Fruit fly (Drosophila melanogaster): ENCODE results near the gene Dfd.

DNA sequence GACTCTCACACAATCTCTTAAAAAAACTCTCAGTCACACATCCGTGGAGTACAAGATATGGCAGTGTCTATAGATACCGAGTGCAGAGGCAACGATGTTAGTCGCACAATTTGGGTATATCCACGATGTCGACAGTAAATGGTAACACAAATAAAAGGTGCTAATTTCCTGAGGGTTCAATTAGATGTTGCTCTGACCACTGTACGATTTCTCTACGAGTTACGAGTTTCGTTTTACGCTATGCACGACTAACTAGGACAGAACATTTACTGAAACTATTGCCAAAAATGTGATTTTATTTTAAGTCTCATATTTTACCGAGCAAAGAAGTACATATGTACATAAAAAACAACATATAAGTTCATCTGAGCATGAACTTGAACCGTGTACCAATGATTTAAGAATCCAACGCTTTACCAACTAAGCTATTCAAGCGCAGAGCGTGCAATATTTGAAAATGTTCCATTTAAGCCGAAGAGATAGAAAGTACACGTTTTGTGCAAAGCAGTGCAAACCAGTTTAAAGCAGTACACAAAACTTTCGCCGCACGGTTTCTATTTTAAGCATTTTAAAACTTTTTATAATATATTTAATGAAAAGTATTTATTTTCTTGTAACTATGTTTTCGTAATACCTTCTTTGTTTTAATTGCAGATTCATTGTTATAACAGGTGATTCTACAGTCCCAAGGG is 27.4 kb downstream of the Dfd start:
- TF ChIP-seq Hr78 (GFP tag; optimal IDR thresholded peaks at IDR 0.05) = no peak
- TF ChIP-seq N (GFP tag; optimal IDR thresholded peaks at IDR 0.05) = peak; percentile 47
- TF ChIP-seq brk (GFP tag; optimal IDR thresholded peaks at IDR 0.05) = peak; percentile 20

Data from whole organism, wandering third instar larva.